Fruit fly (Drosophila melanogaster) whole organism, prepupa: ENCODE measurements around the gene CG31676.

Experiments
- Blimp-1 ChIP-seq: fragments of 200-800 bp; sonication (Bioruptor generic); optimal IDR thresholded peaks from 3 replicates; lab custom pipeline; 2017; ENCODE audit warnings: missing biosample characterization, missing genetic modification characterization, mild to moderate bottlenecking, moderate library complexity, missing genetic modification reagents
- CG10631 ChIP-seq: fragments of 200-800 bp; sonication (Bioruptor generic); optimal IDR thresholded peaks from 2 replicates; lab custom pipeline; 2016; ENCODE audit warnings: missing biosample characterization, missing genetic modification characterization
- CG11762 ChIP-seq: fragments of 200-800 bp; sonication (Bioruptor generic); optimal IDR thresholded peaks from 3 replicates; lab custom pipeline; 2016; ENCODE audit warnings: missing biosample characterization, missing genetic modification characterization; ENCODE audit not compliant: insufficient read depth
- CG1621 ChIP-seq: fragments of 200-800 bp; sonication (Bioruptor generic); optimal IDR thresholded peaks from 3 replicates; lab custom pipeline; 2018; ENCODE audit warnings: missing biosample characterization, mild to moderate bottlenecking, missing genetic modification characterization
- CG16779 ChIP-seq: fragments of 200-800 bp; sonication (Bioruptor generic); optimal IDR thresholded peaks from 3 replicates; lab custom pipeline; 2017; ENCODE audit warnings: missing biosample characterization, mild to moderate bottlenecking, missing genetic modification characterization
- CG3032 ChIP-seq: fragments of 200-800 bp; optimal IDR thresholded peaks from 2 replicates; lab custom pipeline; 2019; ENCODE audit warnings: missing biosample characterization, mild to moderate bottlenecking, missing genetic modification characterization, moderate library complexity
- CG31627 ChIP-seq: fragments of 200-800 bp; sonication (Bioruptor generic); optimal IDR thresholded peaks from 3 replicates; lab custom pipeline; 2016; ENCODE audit warnings: missing biosample characterization, missing genetic modification characterization
- CG32006 ChIP-seq: fragments of 200-800 bp; sonication (Bioruptor generic); optimal IDR thresholded peaks from 3 replicates; lab custom pipeline; 2017; ENCODE audit warnings: missing biosample characterization, mild to moderate bottlenecking, missing genetic modification characterization
- CG4318 ChIP-seq: fragments of 200-800 bp; sonication (Bioruptor generic); optimal IDR thresholded peaks from 3 replicates; lab custom pipeline; 2017; ENCODE audit warnings: missing biosample characterization, mild to moderate bottlenecking, missing genetic modification characterization
- CG6792 ChIP-seq: fragments of 200-800 bp; sonication (Bioruptor generic); optimal IDR thresholded peaks from 3 replicates; lab custom pipeline; 2016; ENCODE audit warnings: missing biosample characterization, missing genetic modification characterization
- CG6854 ChIP-seq: fragments of 200-800 bp; sonication (Bioruptor generic); optimal IDR thresholded peaks from 2 replicates; lab custom pipeline; 2017; ENCODE audit warnings: missing biosample characterization, mild to moderate bottlenecking, missing genetic modification characterization
- CG7368 ChIP-seq: fragments of 200-800 bp; sonication (Bioruptor generic); optimal IDR thresholded peaks from 3 replicates; lab custom pipeline; 2016; ENCODE audit warnings: missing biosample characterization, missing genetic modification characterization
- CG8119 ChIP-seq: fragments of 200-800 bp; sonication (Bioruptor generic); IDR thresholded peaks from 3 replicates; pipeline ENCODE4 v1.3.6; 2022; ENCODE audit warnings: missing biosample characterization, missing genetic modification characterization
- Eip78C ChIP-seq: fragments of 200-800 bp; sonication (Bioruptor generic); peaks from one replicate; lab custom pipeline; 2016; ENCODE audit warnings: missing biosample characterization, missing genetic modification characterization
- Eip93F ChIP-seq: fragments of 200-800 bp; sonication (Bioruptor generic); optimal IDR thresholded peaks from 2 replicates; lab custom pipeline; 2016; ENCODE audit warnings: missing biosample characterization, mild to moderate bottlenecking, missing genetic modification characterization
- Ets96B ChIP-seq: fragments of 200-800 bp; optimal IDR thresholded peaks from 2 replicates; lab custom pipeline; 2019; ENCODE audit warnings: missing biosample characterization, mild to moderate bottlenecking, missing genetic modification characterization, moderate library complexity
- Lpt ChIP-seq: fragments of 200-800 bp; sonication (Bioruptor generic); optimal IDR thresholded peaks from 3 replicates; lab custom pipeline; 2016; ENCODE audit warnings: missing biosample characterization, missing genetic modification characterization
- Met ChIP-seq: fragments of 200-800 bp; sonication (Bioruptor generic); optimal IDR thresholded peaks from 3 replicates; lab custom pipeline; 2016; ENCODE audit warnings: missing biosample characterization, missing genetic modification characterization
- Smox ChIP-seq: fragments of 200-800 bp; sonication (Bioruptor generic); optimal IDR thresholded peaks from 3 replicates; lab custom pipeline; 2016; ENCODE audit warnings: missing biosample characterization, missing genetic modification characterization
- Sox102F ChIP-seq: fragments of 200-800 bp; sonication (Bioruptor generic); optimal IDR thresholded peaks from 2 replicates; lab custom pipeline; 2016; ENCODE audit warnings: missing biosample characterization, mild to moderate bottlenecking, missing genetic modification characterization
- acj6 ChIP-seq: fragments of 200-800 bp; sonication (Bioruptor generic); optimal IDR thresholded peaks from 3 replicates; lab custom pipeline; 2016; ENCODE audit warnings: missing biosample characterization, missing genetic modification characterization
- dsx ChIP-seq: fragments of 200-800 bp; optimal IDR thresholded peaks from 3 replicates; lab custom pipeline; 2019; ENCODE audit warnings: missing biosample characterization, mild to moderate bottlenecking, missing genetic modification characterization, moderate library complexity; ENCODE audit not compliant: poor library complexity, severe bottlenecking
- fd59A ChIP-seq: fragments of 200-800 bp; sonication (Bioruptor generic); optimal IDR thresholded peaks from 2 replicates; lab custom pipeline; 2017; ENCODE audit warnings: missing biosample characterization, mild to moderate bottlenecking, missing genetic modification characterization, missing genetic modification reagents
- fd85E ChIP-seq: fragments of 200-800 bp; sonication (Bioruptor generic); optimal IDR thresholded peaks from 3 replicates; lab custom pipeline; 2016; ENCODE audit warnings: missing biosample characterization, missing genetic modification characterization
- fkh ChIP-seq: fragments of 200-800 bp; sonication (Bioruptor generic); optimal IDR thresholded peaks from 3 replicates; lab custom pipeline; 2017; ENCODE audit warnings: missing biosample characterization, mild to moderate bottlenecking, missing genetic modification characterization, moderate library complexity
- net ChIP-seq: fragments of 200-800 bp; sonication (Bioruptor generic); optimal IDR thresholded peaks from 3 replicates; lab custom pipeline; 2016; ENCODE audit warnings: missing biosample characterization, missing genetic modification characterization
- salr ChIP-seq, 2 experiments: fragments of 200-800 bp; sonication (Bioruptor generic); optimal IDR thresholded peaks; 3 replicates each; lab custom pipeline; 2016 to 2018; ENCODE audit warnings: missing biosample characterization in 2 of 2, missing genetic modification characterization in 2 of 2, mild to moderate bottlenecking in 1 of 2
- spab ChIP-seq: fragments of 200-800 bp; sonication (Bioruptor generic); optimal IDR thresholded peaks from 2 replicates; lab custom pipeline; 2017; ENCODE audit warnings: missing biosample characterization, mild to moderate bottlenecking, missing genetic modification characterization, missing genetic modification reagents
- ss ChIP-seq, 2 experiments: fragments of 200-800 bp; sonication (Bioruptor generic); optimal IDR thresholded peaks; 2 replicates in 1 of 2; 3 replicates in 1 of 2; lab custom pipeline; 2017 to 2018; ENCODE audit warnings: mild to moderate bottlenecking in 2 of 2, missing biosample characterization in 2 of 2, missing genetic modification characterization in 2 of 2, moderate library complexity in 1 of 2
- vri ChIP-seq: fragments of 200-800 bp; sonication (Bioruptor generic); optimal IDR thresholded peaks from 3 replicates; lab custom pipeline; 2016; ENCODE audit warnings: missing biosample characterization, mild to moderate bottlenecking, missing genetic modification characterization

The CG31676 gene

DNA sequence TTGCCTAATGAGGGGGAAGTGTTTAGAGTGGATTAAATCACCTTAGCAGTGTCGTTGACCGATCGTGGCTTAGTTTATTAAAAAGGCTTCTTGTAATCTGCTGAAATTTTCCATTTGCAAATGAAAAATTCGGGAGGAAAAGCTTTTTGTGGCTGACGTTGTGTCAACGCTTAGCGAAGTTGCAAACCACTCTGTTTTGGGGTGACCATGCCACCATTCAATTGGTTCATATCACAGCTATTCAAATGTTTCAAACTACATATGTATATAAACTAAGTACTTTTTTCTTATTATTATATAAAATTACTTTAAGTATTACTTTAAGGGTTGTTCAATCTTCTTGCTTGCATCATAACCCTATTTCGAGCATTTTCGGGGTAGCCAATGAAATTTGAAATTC, 11.0 kb downstream of the CG31676 start:
- TF ChIP-seq Eip78C (GFP tag; lab: Kevin White, UChicago) = peak; percentile 14
- no peak for TF ChIP-seq Ets96B (tag; lab: Kevin White, UChicago)
- TF ChIP-seq CG4318 (GFP tag; lab: Kevin White, UChicago) = no peak
- no peak for TF ChIP-seq ss (GFP tag; optimal IDR thresholded peaks at IDR 0.05; lab: Kevin White, UChicago)

DNA sequence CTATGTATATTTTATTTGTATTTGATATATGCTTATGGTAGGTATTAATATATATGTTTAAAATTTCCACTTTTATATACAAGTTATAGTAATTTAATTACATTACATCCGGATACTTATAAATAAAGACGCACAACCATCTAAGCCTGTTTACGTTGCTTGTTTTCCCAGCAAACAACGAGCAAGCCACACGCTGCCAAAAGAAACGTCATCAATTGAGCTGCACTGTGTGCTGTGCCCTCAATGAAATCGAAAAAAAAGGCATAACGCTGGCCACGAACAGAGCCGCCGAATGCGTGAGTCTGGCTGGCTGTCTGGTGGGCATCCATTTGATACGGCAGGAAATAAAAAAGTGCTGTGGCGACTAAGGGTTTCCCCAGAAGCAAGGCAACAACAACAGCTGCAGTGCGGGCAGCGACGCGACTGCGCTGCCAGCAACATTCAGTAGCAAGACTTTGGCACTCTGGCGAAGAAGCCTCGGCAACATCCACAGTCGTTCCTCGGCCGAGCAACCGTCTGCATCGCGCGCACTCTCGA, 11.6 kb downstream of the CG31676 start, which contains the start of gene twit:
twit (plus strand) TSS at position 487 of the 537 bp plus-strand sequence.
- TF ChIP-seq fd85E (GFP tag; lab: Kevin White, UChicago) (no peak), CG31627 (GFP tag; lab: Kevin White, UChicago) (no peak), CG3032 (tag; lab: Kevin White, UChicago) (no peak), Eip93F (no peak), salr (GFP tag; optimal IDR thresholded peaks at IDR 0.05; lab: Kevin White, UChicago) (no peak), CG7368 (no peak), Smox (GFP tag; lab: Kevin White, UChicago) (no peak), CG8119 (GFP tag; lab: Robert Waterston, UW) (no peak), CG16779 (tag; lab: Kevin White, UChicago) (no peak), CG10631 (GFP tag; lab: Kevin White, UChicago) (no peak), CG32006 (no peak), CG11762 (GFP tag; lab: Kevin White, UChicago) (no peak), Met (GFP tag; lab: Kevin White, UChicago) (no peak), CG1621 (tag; lab: Kevin White, UChicago) (no peak), CG6792 (GFP tag; lab: Kevin White, UChicago) (no peak), acj6 (no peak), Blimp-1 (GFP tag; lab: Kevin White, UChicago) (no peak)

dm6 chr2L:20857791-20858190, 17.2 kb downstream of the CG31676 start, which contains the start of gene CG14400:
TSS of gene CG14400 (minus strand) at chr2L:20857891.
- no peak for TF ChIP-seq CG8119 (GFP tag; lab: Robert Waterston, UW)
- no peak for TF ChIP-seq CG6854 (GFP tag; lab: Kevin White, UChicago)
- no peak for TF ChIP-seq CG7368

DNA sequence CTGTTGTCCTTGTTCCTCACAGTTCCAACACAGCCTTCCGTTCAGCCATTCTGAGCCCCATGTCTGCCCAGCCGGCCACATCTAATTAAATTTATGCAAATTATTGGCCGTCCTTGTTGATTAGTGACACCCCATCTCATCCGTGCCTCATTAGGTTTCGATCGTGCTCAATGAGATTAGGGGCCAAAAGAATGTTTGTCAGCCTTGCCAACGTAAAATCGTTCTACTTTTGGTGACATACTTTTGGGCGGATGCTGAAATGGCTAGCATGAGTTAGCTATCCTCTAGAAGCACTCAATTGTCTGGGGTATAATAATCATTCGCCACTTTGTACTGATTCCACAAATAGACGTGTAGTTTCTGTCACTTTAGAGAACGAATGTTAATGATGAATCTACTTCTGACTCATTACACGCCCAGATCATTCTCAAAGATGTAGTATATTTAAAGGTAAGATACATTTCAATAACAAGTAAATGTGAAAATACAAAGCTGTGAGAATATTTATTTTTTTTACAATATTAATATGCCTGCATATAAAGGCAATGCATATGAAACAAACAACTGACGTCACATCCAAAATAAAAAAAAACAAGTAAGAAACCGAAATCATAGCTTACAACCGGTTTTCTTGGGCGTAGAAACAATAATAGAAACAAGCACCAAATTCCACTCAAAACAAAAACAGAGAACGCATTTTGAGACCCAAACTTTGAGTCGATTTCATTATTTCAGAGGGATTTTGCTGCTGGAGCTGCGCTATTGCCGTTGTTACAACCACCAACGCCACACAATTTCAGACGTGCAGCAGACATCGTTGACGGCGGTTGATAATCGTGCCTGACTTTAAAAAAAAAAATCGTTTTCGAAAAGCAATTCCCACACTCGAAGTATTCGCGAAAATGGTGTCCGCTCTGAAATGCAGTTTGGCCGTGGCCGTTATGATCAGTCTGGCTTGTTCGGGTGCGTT, 18.1 kb downstream of the CG31676 start, which contains the start of gene bero:
bero (plus strand) TSS at position 325 of the 970 bp plus-strand sequence.
- no peak for TF ChIP-seq dsx (GFP tag; lab: Kevin White, UChicago)
- TF ChIP-seq fkh (GFP tag; lab: Kevin White, UChicago) = peak; percentile 7
- TF ChIP-seq Lpt = no peak
- TF ChIP-seq spab = no peak
- TF ChIP-seq fd59A (GFP tag; lab: Kevin White, UChicago) = no peak
- TF ChIP-seq vri = no peak
- TF ChIP-seq Ets96B (tag; lab: Kevin White, UChicago) = no peak
- TF ChIP-seq Sox102F (GFP tag; lab: Kevin White, UChicago) = no peak
- no peak for TF ChIP-seq net (GFP tag; lab: Kevin White, UChicago)
- peak; percentile 49 for TF ChIP-seq Eip78C (GFP tag; lab: Kevin White, UChicago)
